Worm (Caenorhabditis elegans): ENCODE measurements around the gene sdz-37.

The sdz-37 gene

DNA sequence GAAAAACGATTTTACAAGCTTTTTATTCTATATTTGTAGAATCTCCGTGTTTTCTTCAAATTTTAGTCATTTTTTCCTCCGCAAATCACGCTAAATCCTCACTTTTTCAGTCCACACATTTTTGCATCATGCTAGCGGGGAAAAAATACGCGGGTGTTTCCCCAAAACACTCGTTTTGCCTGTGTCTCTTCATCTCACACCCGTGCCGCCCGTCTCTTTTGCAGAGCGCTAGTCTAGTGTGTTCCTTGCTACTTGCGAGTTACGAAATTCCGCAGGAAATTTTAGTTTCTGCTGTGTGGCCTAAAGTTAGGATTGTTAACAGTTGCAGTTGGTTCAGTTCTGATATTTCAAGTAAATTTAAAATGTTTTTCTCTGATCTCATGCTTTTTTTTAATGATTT, 18.9 kb upstream of the sdz-37 start (continued):
- no peak for TF ChIP-seq egl-13 (tag; optimal IDR thresholded peaks at IDR 0.05)
- no peak for TF ChIP-seq unc-30 (tag; optimal IDR thresholded peaks at IDR 0.05)
- no peak for TF ChIP-seq ztf-11 (tag; optimal IDR thresholded peaks at IDR 0.05)
- peak in 2 of 3 experiments; percentile 3 to 73 for TF ChIP-seq ceh-82 (tag; optimal IDR thresholded peaks at IDR 0.05)
- TF ChIP-seq swsn-7 (tag; optimal IDR thresholded peaks at IDR 0.05): no peak
- TF ChIP-seq unc-86 (tag; optimal IDR thresholded peaks at IDR 0.05): no peak
- peak; percentile 13 for TF ChIP-seq fkh-8 (tag; optimal IDR thresholded peaks at IDR 0.05)
- TF ChIP-seq alr-1 (tag; optimal IDR thresholded peaks at IDR 0.05; ENCODE audit: borderline replicate concordance): no peak
- TF ChIP-seq nhr-84 (tag; optimal IDR thresholded peaks at IDR 0.05): no peak
- peak; percentile 52 for TF ChIP-seq unc-130 (tag; optimal IDR thresholded peaks at IDR 0.05)
- peak; percentile 36 for TF ChIP-seq rnt-1 (tag; optimal IDR thresholded peaks at IDR 0.05)
- TF ChIP-seq C16A3.4 (tag; optimal IDR thresholded peaks at IDR 0.05): no peak
- TF ChIP-seq nhr-12 (tag; optimal IDR thresholded peaks at IDR 0.05): no peak
- TF ChIP-seq pax-3 (tag; optimal IDR thresholded peaks at IDR 0.05): no peak
- no peak for TF ChIP-seq nhr-76 (tag; optimal IDR thresholded peaks at IDR 0.05)
- TF ChIP-seq mef-2 (tag; optimal IDR thresholded peaks at IDR 0.05): no peak
- TF ChIP-seq ceh-8 (GFP tag; optimal IDR thresholded peaks at IDR 0.05): no peak
- TF ChIP-seq tbx-2 (tag; optimal IDR thresholded peaks at IDR 0.05): no peak
- TF ChIP-seq dpl-1 (GFP tag; optimal IDR thresholded peaks at IDR 0.05): peak in 2 of 3 experiments; percentile 19 to 32
- no peak for TF ChIP-seq zag-1 (tag; optimal IDR thresholded peaks at IDR 0.05)
- no peak for TF ChIP-seq elt-2 (tag; optimal IDR thresholded peaks at IDR 0.05)
- TF ChIP-seq lin-15B (tag; optimal IDR thresholded peaks at IDR 0.05): no peak
- TF ChIP-seq F16B12.6 (tag; optimal IDR thresholded peaks at IDR 0.05): peak; percentile 9
- no peak for TF ChIP-seq aly-2 (tag; optimal IDR thresholded peaks at IDR 0.05)
- TF ChIP-seq unc-62 (GFP tag; optimal IDR thresholded peaks at IDR 0.05): no peak
- TF ChIP-seq pqm-1 (tag; optimal IDR thresholded peaks at IDR 0.05): no peak
- peak; percentile 9 for TF ChIP-seq mep-1 (tag; optimal IDR thresholded peaks at IDR 0.05)
- peak; percentile 1 to 23 for TF ChIP-seq lin-35 (GFP tag; optimal IDR thresholded peaks at IDR 0.05)
- TF ChIP-seq lin-13 (GFP tag; optimal IDR thresholded peaks at IDR 0.05): peak; percentile 29
- TF ChIP-seq egl-27 (tag; optimal IDR thresholded peaks at IDR 0.05): no peak

DNA sequence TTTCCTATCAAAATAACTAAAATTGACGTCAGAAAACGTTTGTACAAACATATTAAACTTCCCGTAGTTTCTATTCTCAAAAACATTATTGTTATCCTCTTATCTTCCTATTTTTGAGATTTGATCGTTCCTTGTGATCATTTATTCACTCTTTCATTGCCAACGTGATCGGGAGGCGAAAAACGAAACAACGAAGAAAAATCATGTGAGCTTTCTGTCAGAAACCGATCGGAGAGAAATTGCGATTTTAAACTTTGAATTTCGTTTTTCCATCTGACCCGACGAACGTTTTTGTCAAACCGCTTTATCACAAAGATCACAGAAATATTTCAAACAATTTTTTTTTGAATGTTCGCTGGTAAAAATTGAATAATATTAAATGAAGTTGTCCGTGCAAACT, 18.4 kb upstream of the sdz-37 start:
- TF ChIP-seq mef-2 (tag; optimal IDR thresholded peaks at IDR 0.05): no peak
- no peak for TF ChIP-seq efl-1 (optimal IDR thresholded peaks at IDR 0.05)
- TF ChIP-seq efl-1 (GFP tag; optimal IDR thresholded peaks at IDR 0.05 in 1 of 2): peak in 1 of 2 experiments; percentile 50
- no peak for TF ChIP-seq ceh-8 (GFP tag; optimal IDR thresholded peaks at IDR 0.05)
- no peak for TF ChIP-seq unc-98 (GFP tag; IDR thresholded peaks at IDR 0.05)
- peak; percentile 65 for TF ChIP-seq elt-2 (tag; optimal IDR thresholded peaks at IDR 0.05)
- no peak for TF ChIP-seq Y116A8C.19 (tag; optimal IDR thresholded peaks at IDR 0.05; ENCODE audit: borderline replicate concordance)
- peak in 2 of 6 experiments; percentile 31 to 87 for TF ChIP-seq elt-3 (tag; optimal IDR thresholded peaks at IDR 0.05)
- TF ChIP-seq dpl-1 (GFP tag; optimal IDR thresholded peaks at IDR 0.05): peak in 2 of 3 experiments; percentile 6 to 42
- no peak for TF ChIP-seq egl-27 (tag; optimal IDR thresholded peaks at IDR 0.05)
- TF ChIP-seq nhr-19 (GFP tag; conservative IDR thresholded peaks at IDR 0.05): peak; percentile 85
- TF ChIP-seq tlp-1 (tag; optimal IDR thresholded peaks at IDR 0.05): no peak
- TF ChIP-seq efl-3 (GFP tag; optimal IDR thresholded peaks at IDR 0.05): no peak
- peak; percentile 92 for TF ChIP-seq blmp-1 (tag; optimal IDR thresholded peaks at IDR 0.05)
- TF ChIP-seq lin-13 (GFP tag; optimal IDR thresholded peaks at IDR 0.05): peak; percentile 8
- TF ChIP-seq mdl-1 (tag; optimal IDR thresholded peaks at IDR 0.05): peak in 1 of 2 experiments; percentile 80
- no peak for TF ChIP-seq zag-1 (tag; optimal IDR thresholded peaks at IDR 0.05)
- TF ChIP-seq tbx-2 (tag; optimal IDR thresholded peaks at IDR 0.05): peak; percentile 56
- no peak for TF ChIP-seq dsc-1 (tag; optimal IDR thresholded peaks at IDR 0.05)
- TF ChIP-seq snu-23 (GFP tag; optimal IDR thresholded peaks at IDR 0.05): peak; percentile 78
- peak; percentile 86 for TF ChIP-seq unc-130 (tag; optimal IDR thresholded peaks at IDR 0.05)
- TF ChIP-seq ces-1 (GFP tag; optimal IDR thresholded peaks at IDR 0.05): no peak
- TF ChIP-seq ceh-63 (GFP tag; optimal IDR thresholded peaks at IDR 0.05): no peak
- peak; percentile 53 for TF ChIP-seq lir-3 (tag; optimal IDR thresholded peaks at IDR 0.05; ENCODE audit: poor library complexity)
- no peak for TF ChIP-seq isw-1 (GFP tag; IDR thresholded peaks at IDR 0.05)
- TF ChIP-seq rnt-1 (tag; optimal IDR thresholded peaks at IDR 0.05): peak; percentile 51
- peak; percentile 87 for TF ChIP-seq nhr-85 (tag)
- TF ChIP-seq nhr-77 (tag; optimal IDR thresholded peaks at IDR 0.05): no peak
- no peak for TF ChIP-seq swsn-7 (tag; optimal IDR thresholded peaks at IDR 0.05)
- peak; percentile 3 to 77 for TF ChIP-seq lin-35 (GFP tag; optimal IDR thresholded peaks at IDR 0.05)
- TF ChIP-seq hpl-2 (GFP tag; optimal IDR thresholded peaks at IDR 0.05): no peak
- TF ChIP-seq sup-37 (GFP tag; optimal IDR thresholded peaks at IDR 0.05): no peak
- peak; percentile 88 for TF ChIP-seq nhr-20 (tag; optimal IDR thresholded peaks at IDR 0.05)
- TF ChIP-seq mep-1 (tag; optimal IDR thresholded peaks at IDR 0.05): peak; percentile 57
